Worm (Caenorhabditis elegans): ENCODE data around the gene C18A11.4.
A peak's percentile ranks its signal among the peaks of the same experiment; 100 is the strongest.

Gene C18A11.4

DNA sequence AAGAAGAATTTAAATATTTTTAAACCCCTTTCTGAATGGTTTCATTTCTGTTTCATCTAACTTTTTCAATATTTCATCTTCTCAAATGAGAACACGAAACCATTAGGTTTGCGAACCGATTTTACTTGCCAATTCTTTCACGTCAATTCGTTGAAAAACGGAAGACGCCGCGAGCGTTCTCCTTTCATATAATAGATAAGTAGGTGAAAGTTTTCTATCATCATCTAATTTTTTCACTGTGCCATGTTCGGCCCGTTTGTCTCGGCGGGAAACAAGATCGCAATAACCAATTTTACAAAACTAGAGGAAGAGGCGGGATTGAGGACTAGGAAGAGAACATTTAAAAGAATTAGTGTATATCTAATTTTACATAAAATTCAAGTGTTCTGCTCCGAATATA, at the start of gene C18A11.4:
TSS of gene C18A11.4 (plus strand) at position 367 of the 400 bp plus-strand sequence.
- no peak for TF ChIP-seq him-1 (tag; optimal IDR thresholded peaks at IDR 0.05)
- no peak for TF ChIP-seq W03F9.2 (tag; optimal IDR thresholded peaks at IDR 0.05)
- no peak for TF ChIP-seq dao-5 (tag; optimal IDR thresholded peaks at IDR 0.05)

DNA sequence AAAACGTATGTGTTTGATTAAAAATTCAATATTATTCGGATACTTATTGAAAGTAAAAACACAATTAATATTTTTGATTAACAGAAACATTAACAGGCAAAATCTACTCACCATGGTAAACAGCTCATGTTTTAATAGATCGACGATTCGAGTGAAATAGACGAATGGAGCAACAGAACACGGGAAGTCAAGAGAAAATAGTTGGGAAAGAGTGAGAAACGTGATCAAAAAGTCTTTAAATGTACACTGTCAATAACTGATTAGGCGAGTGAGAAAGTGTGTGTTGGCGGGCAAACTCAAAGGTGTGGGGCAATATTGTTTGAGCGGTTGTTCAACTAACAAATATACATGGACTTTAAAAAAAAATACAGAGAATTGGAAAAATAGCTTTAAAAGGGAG, 47.4 kb upstream of the C18A11.4 start, which contains the start of gene sdpn-1:
TSS of gene sdpn-1 (minus strand) at position 262 of the 400 bp plus-strand sequence.
- no peak for TF ChIP-seq dao-5 (tag; optimal IDR thresholded peaks at IDR 0.05)
- TF ChIP-seq W03F9.2 (tag; optimal IDR thresholded peaks at IDR 0.05) = no peak
- no peak for TF ChIP-seq him-1 (tag; optimal IDR thresholded peaks at IDR 0.05)

DNA sequence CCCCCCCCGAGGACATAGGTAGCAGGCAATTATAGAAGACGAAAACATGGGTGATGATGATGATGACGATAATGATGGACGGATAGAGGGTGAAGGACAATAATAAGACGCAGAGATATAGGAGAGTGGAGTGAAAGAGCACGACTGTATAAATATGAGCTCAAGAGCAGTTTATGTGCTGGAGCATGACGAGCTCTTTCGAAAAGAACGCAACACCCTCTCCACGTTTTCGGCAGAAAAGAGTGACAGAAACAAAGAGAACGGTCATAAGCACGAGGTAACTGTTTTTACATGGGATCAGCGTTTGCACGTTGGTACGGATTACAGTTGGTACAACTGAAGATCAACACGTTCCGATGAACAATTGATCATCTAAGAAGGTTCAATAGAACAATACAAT, 46.4 kb upstream of the C18A11.4 start:
- no peak for TF ChIP-seq W03F9.2 (tag; optimal IDR thresholded peaks at IDR 0.05)
- TF ChIP-seq dao-5 (tag; optimal IDR thresholded peaks at IDR 0.05) = no peak
- TF ChIP-seq him-1 (tag; optimal IDR thresholded peaks at IDR 0.05) = no peak

DNA sequence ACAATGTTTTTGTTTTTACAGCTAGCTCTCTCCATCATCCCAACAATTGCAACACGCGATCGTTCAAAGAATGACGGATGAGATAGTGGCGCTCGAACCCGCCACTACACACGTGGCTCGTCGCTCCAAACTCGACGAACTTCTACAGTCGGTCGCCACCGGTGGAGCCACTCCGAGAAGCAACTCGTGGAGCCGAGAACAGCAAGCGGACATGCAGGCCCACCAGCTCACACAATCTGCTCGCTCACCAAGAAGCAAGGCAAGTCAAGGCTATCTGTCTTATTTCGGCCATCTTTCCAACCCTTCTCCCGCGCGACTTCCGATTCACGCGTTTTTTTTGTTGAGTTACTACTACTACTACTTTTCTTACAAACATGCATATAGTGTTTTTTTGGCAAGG, 41.7 kb upstream of the C18A11.4 start, which contains the start of the genes F45E1.1 and F45E1.2:
TSS of gene F45E1.1 (plus strand) at position 20 of the 400 bp plus-strand sequence.
TSS of gene F45E1.2 (plus strand) at position 71 of the 400 bp plus-strand sequence.
- TF ChIP-seq him-1 (tag; optimal IDR thresholded peaks at IDR 0.05) (no peak), W03F9.2 (tag; optimal IDR thresholded peaks at IDR 0.05) (no peak), dao-5 (tag; optimal IDR thresholded peaks at IDR 0.05) (no peak)

DNA sequence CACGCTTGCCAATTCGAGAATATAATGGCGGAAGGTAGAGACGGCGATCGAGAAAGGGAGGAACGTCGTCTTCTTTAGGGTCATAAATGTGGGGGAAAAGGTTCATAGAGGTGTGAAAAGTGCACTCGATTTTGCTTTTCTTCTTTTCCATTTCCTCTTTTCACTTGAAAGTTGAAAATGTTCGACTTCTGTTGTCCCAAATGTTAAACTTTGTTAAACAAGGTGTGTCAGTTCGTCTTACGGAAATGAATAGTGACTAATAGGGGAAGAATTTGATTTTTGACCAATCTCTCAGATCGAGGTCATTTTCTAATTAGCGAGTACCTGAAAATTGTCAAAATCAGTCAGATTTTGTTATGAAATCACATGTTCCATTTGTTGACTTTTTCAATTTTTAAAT, 40.5 kb upstream of the C18A11.4 start:
- no peak for TF ChIP-seq dao-5 (tag; optimal IDR thresholded peaks at IDR 0.05)
- no peak for TF ChIP-seq him-1 (tag; optimal IDR thresholded peaks at IDR 0.05)
- no peak for TF ChIP-seq W03F9.2 (tag; optimal IDR thresholded peaks at IDR 0.05)

DNA sequence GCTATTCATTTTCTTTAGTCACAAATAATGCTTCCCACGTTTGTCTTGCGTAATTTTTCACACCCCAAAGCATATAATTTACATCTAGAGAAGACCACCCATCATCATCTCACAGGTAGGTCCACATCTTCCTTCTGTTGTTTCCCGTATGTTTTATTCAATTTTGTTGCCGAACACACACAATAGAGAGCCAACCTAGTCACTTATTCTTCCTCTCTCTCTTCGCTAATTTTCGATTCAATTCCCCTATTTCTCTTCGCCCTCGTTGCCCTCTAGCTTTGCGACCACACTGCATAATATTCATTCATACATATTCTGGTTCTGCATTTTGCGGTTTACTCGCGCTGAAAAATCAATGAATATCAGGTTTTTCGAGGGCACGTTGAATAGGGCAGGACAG, 39.4 kb upstream of the C18A11.4 start:
- TF ChIP-seq him-1 (tag; optimal IDR thresholded peaks at IDR 0.05) (no peak), W03F9.2 (tag; optimal IDR thresholded peaks at IDR 0.05) (no peak), dao-5 (tag; optimal IDR thresholded peaks at IDR 0.05) (no peak)

DNA sequence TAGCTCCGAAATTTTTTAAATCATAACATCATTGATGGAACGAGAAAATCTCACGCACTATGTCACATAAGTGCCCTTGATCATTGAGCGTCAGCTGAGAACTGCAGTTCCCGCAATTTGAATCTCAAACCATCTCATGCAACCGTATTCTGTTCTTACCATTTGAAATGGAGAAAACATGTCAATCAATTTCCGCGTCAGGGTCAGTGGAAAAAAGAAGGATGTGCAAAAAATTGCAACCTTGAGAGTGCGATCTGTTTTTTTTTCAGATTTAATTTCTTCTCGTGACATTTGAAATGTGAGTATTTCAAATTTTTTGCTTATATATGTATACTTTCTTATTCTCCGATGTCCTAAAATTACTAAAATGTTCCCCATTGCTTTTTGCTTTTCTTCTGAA, 34.7 kb upstream of the C18A11.4 start:
- no peak for TF ChIP-seq him-1 (tag; optimal IDR thresholded peaks at IDR 0.05)
- no peak for TF ChIP-seq W03F9.2 (tag; optimal IDR thresholded peaks at IDR 0.05)
- TF ChIP-seq dao-5 (tag; optimal IDR thresholded peaks at IDR 0.05) = no peak

DNA sequence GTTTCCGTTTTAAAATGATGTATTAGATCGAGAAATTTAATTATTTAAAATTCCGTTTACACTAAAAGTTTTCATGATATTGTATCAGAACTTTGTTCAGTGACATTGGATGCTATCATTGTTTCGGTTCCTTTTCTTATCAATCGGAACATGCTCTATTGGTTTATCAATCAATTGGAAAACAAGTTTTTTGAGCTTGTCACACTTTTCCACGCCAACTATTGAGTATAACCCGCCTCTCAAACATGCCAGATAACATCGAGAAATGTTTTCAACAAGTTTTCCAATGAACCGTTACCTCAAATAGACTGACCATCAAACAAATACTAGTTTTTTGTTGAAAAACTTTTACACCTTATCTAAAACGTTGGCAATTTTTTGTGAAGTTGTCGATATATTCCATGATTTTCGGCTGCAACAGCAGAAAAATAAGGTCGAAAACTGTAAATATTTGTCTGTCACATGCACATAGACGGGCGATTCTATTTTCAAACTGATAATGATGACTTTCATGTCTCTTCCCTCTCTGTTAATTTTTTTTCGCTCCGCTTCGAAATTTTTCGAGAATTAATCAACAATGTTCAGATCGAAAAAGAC, 30.8 kb upstream of the C18A11.4 start, which contains the start of gene unk-1:
TSS of gene unk-1 (plus strand) at position 577 of the 597 bp plus-strand sequence.
- TF ChIP-seq W03F9.2 (tag; optimal IDR thresholded peaks at IDR 0.05) = no peak
- TF ChIP-seq him-1 (tag; optimal IDR thresholded peaks at IDR 0.05) = no peak
- TF ChIP-seq dao-5 (tag; optimal IDR thresholded peaks at IDR 0.05) = no peak

DNA sequence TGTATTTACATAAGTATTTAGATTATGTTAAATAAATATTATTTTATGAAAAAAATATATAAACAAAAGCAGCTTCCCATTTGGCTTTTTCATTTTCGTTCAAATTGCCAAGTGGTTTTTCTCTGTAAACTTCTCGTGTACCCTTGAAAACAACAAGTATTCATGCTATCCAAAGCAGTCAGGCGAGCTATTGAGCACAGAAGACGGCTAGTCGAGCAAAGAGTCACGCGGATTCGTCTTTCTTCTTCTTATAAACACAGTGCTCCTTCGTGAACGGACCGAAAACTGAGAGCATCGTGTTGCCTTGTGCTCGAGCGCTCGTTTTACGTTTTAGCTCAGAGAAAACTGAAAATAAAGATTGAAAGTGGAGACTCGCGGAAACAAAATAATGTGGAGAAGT, 29.4 kb upstream of the C18A11.4 start:
- no peak for TF ChIP-seq W03F9.2 (tag; optimal IDR thresholded peaks at IDR 0.05)
- TF ChIP-seq him-1 (tag; optimal IDR thresholded peaks at IDR 0.05) = peak; percentile 0
- no peak for TF ChIP-seq dao-5 (tag; optimal IDR thresholded peaks at IDR 0.05)

DNA sequence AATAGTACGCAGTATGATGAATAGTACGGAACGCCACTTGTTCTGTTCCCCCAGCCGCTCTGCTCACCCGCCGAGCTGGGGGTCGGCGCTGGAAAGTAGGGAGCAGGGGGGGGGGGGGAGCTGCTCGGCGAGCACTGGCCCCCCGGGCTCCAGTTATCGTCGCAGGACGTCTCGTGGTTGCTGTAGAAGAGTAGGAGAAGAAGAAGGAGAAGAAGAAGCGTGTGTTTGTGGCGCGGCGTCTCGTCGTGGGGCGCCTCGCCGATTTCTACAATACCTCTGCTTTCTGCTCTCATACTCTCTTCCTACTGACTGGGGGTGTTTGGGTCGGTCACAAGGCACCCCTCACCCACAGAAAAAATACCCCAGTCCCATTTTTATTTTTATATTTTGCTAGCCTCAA, 28.0 kb upstream of the C18A11.4 start:
- TF ChIP-seq dao-5 (tag; optimal IDR thresholded peaks at IDR 0.05) (no peak), W03F9.2 (tag; optimal IDR thresholded peaks at IDR 0.05) (no peak), him-1 (tag; optimal IDR thresholded peaks at IDR 0.05) (peak; percentile 58)

DNA sequence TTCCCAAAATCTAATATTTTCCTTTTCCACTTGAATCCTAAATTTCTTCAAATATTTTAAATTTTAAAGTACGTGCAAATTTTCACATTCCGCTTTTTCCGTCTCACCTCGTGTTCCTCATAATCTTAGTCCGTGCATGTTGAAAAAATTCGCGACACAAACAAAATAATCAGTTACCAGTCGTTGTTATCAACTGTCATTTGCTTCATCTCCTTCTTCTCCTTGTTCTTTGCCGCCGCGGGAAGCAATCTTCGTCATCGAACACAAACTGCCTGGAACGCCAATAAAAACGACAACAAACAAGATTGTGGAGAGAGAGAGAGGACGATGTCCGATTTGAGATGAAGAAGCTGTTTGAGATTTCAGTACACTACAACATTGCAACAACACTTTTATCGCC, 27.6 kb upstream of the C18A11.4 start, which contains the start of gene C34D10.5:
TSS of gene C34D10.5 (plus strand) at position 269 of the 400 bp plus-strand sequence.
- no peak for TF ChIP-seq W03F9.2 (tag; optimal IDR thresholded peaks at IDR 0.05)
- no peak for TF ChIP-seq him-1 (tag; optimal IDR thresholded peaks at IDR 0.05)
- no peak for TF ChIP-seq dao-5 (tag; optimal IDR thresholded peaks at IDR 0.05)

DNA sequence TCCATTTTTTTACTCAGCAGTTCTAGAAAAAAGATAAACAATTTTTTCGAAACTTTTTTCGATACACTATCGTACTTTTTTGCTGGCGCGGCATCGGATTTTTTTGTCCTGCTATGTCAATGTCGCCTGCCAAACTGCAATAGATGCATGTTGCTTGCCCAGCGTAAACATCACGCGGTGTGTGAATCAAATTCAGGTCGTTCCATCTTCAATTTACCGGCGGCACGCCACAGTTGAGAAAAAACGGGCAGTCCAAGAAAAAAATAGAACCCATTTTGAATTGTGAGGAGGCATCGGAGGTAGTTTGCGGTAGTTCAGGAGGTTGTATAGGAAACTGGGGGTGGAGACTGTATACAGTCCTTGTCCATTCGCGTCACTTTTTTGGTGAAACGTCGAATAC, 26.9 kb upstream of the C18A11.4 start:
- TF ChIP-seq W03F9.2 (tag; optimal IDR thresholded peaks at IDR 0.05) = no peak
- peak; percentile 2 for TF ChIP-seq dao-5 (tag; optimal IDR thresholded peaks at IDR 0.05)

DNA sequence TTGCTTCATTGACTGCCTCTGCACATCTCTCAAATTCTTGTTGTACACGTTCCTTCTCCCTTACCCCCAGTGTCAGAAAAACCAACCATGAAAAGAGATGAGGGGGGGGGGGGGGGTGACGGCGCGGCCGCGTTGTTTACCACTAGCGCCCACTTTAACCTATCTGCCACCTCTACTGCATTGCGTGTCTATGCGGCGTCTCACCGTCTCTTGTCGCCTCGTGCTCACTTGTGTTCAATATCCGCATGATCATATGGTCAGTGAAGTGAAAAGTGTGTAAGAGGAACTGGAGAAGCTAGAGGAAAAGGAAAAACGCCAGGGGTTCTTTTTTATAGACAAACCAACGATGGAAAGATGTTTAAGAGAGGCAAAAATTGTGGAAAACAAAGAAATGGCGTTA, 25.7 kb upstream of the C18A11.4 start:
- TF ChIP-seq him-1 (tag; optimal IDR thresholded peaks at IDR 0.05) (peak; percentile 86), dao-5 (tag; optimal IDR thresholded peaks at IDR 0.05) (peak; percentile 16), W03F9.2 (tag; optimal IDR thresholded peaks at IDR 0.05) (peak; percentile 2)

DNA sequence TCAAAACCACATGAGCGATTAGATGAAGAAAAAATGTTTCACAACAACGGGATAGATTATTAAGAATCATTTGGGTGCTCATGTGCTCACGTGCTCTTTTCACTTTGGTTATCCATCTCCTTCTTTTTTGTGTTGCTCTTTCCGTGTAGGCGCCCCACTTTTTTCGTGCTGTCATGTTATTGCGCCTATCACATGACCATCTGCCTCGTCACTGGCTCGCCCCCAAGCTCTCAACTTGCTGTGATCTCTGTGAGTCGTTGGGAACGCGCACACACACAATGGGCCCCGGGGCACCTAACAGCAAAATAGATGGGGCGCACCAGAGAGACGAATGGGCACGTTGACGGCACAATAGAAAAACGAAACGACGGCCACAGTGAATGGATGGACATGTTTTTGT, 23.7 kb upstream of the C18A11.4 start:
- TF ChIP-seq dao-5 (tag; optimal IDR thresholded peaks at IDR 0.05) (no peak), him-1 (tag; optimal IDR thresholded peaks at IDR 0.05) (peak; percentile 89)

DNA sequence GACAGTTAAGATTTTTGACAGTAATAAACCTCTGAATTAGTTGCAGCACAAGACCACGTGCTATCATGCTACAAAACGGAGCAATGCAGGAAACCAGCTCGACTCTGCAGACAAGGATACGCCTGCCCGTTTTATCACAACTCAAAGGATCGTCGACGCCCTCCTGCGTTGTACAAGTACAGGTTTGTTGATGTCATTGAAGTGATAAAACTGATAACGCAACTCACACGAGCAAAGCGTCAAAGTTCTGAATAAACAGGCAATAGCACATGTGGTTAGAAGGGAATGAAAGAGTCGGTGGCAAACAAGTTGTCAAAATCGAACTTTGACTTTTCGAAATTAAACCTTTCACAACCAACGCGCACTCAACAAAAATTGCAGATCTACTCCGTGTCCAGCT, 22.6 kb upstream of the C18A11.4 start:
- TF ChIP-seq dao-5 (tag; optimal IDR thresholded peaks at IDR 0.05) = no peak
- no peak for TF ChIP-seq him-1 (tag; optimal IDR thresholded peaks at IDR 0.05)
- TF ChIP-seq W03F9.2 (tag; optimal IDR thresholded peaks at IDR 0.05) = no peak
